Fruit fly (Drosophila melanogaster) whole organism, embryonic: Measurements from ENCODE around the gene CG15537.
A peak's percentile ranks its signal among the peaks of the same experiment; 100 is the strongest.

Experiments
- Atf6 ChIP-seq: fragments of 200-800 bp; sonication (Bioruptor generic); IDR thresholded peaks from 2 replicates; pipeline ENCODE4 v1.3.6; 2022; ENCODE audit warnings: missing biosample characterization, missing genetic modification characterization
- B-H2 ChIP-seq: fragments of 200-800 bp; sonication (Bioruptor generic); optimal IDR thresholded peaks from 2 replicates; lab custom pipeline; 2018; ENCODE audit warnings: missing biosample characterization, mild to moderate bottlenecking, missing genetic modification characterization
- CG10274 ChIP-seq: fragments of 200-800 bp; sonication (Bioruptor generic); optimal IDR thresholded peaks from 3 replicates; lab custom pipeline; 2017; ENCODE audit warnings: missing biosample characterization, mild to moderate bottlenecking, missing genetic modification characterization
- CG10431 ChIP-seq: fragments of 200-800 bp; sonication (Bioruptor generic); optimal IDR thresholded peaks from 3 replicates; lab custom pipeline; 2018; ENCODE audit warnings: missing biosample characterization, mild to moderate bottlenecking, missing genetic modification characterization
- CG10654 ChIP-seq: fragments of 200-800 bp; sonication (Bioruptor generic); optimal IDR thresholded peaks from 2 replicates; lab custom pipeline; 2016; ENCODE audit warnings: missing biosample characterization, missing genetic modification characterization
- CG11085 ChIP-seq: fragments of 200-800 bp; sonication (Bioruptor generic); IDR thresholded peaks from 2 replicates; pipeline ENCODE4 v1.3.6; 2022; ENCODE audit warnings: missing biosample characterization, missing genetic modification characterization
- CG11456 ChIP-seq: fragments of 200-800 bp; sonication (Bioruptor generic); IDR thresholded peaks from 3 replicates; pipeline ENCODE4 v1.3.6; 2022; ENCODE audit warnings: missing biosample characterization, missing genetic modification characterization
- CG12769 ChIP-seq: fragments of 200-800 bp; sonication (Bioruptor generic); optimal IDR thresholded peaks from 2 replicates; lab custom pipeline; 2019; ENCODE audit warnings: missing biosample characterization, mild to moderate bottlenecking, missing genetic modification characterization, moderate library complexity
- CG13424 ChIP-seq: fragments of 200-800 bp; sonication (Bioruptor generic); optimal IDR thresholded peaks from 2 replicates; lab custom pipeline; 2019; ENCODE audit warnings: missing biosample characterization, mild to moderate bottlenecking, missing genetic modification characterization, moderate library complexity
- CG18476 ChIP-seq: fragments of 200-800 bp; sonication (Bioruptor generic); optimal IDR thresholded peaks from 2 replicates; lab custom pipeline; 2016; ENCODE audit warnings: missing biosample characterization, mild to moderate bottlenecking, missing genetic modification characterization
- CG2120 ChIP-seq: fragments of 200-800 bp; sonication (Bioruptor generic); optimal IDR thresholded peaks from 3 replicates; lab custom pipeline; 2016; ENCODE audit warnings: missing biosample characterization, missing genetic modification characterization
- CG3065 ChIP-seq: fragments of 200-800 bp; sonication (Bioruptor generic); optimal IDR thresholded peaks from 2 replicates; lab custom pipeline; 2016; ENCODE audit warnings: missing biosample characterization, missing genetic modification characterization
- CG4820 ChIP-seq: fragments of 200-800 bp; sonication (Bioruptor generic); optimal IDR thresholded peaks from 3 replicates; lab custom pipeline; 2016; ENCODE audit warnings: missing biosample characterization, missing genetic modification characterization
- CG5180 ChIP-seq: fragments of 200-800 bp; sonication (Bioruptor generic); optimal IDR thresholded peaks from 3 replicates; lab custom pipeline; 2017; ENCODE audit warnings: missing biosample characterization, missing genetic modification characterization, mild to moderate bottlenecking, moderate library complexity, missing genetic modification reagents
- CG7372 ChIP-seq: fragments of 200-800 bp; sonication (Bioruptor generic); IDR thresholded peaks from 2 replicates; pipeline ENCODE4 v1.3.6; 2022; ENCODE audit warnings: missing biosample characterization, missing genetic modification characterization
- CG7745 ChIP-seq: fragments of 200-800 bp; sonication (Bioruptor generic); optimal IDR thresholded peaks from 2 replicates; lab custom pipeline; 2018; ENCODE audit warnings: missing biosample characterization, mild to moderate bottlenecking, missing genetic modification characterization, moderate library complexity
- CG7928 ChIP-seq: fragments of 200-800 bp; sonication (Bioruptor generic); optimal IDR thresholded peaks from 2 replicates; lab custom pipeline; 2017; ENCODE audit warnings: missing biosample characterization, mild to moderate bottlenecking, missing genetic modification characterization
- CG8924 ChIP-seq: fragments of 200-800 bp; optimal IDR thresholded peaks from 3 replicates; lab custom pipeline; 2019; ENCODE audit warnings: missing biosample characterization, mild to moderate bottlenecking, missing genetic modification characterization, moderate library complexity
- CG9727 ChIP-seq: fragments of 200-800 bp; sonication (Bioruptor generic); optimal IDR thresholded peaks from 3 replicates; lab custom pipeline; 2017; ENCODE audit warnings: missing biosample characterization, mild to moderate bottlenecking, missing genetic modification characterization
- CoRest ChIP-seq: fragments of 200-800 bp; sonication (Bioruptor generic); optimal IDR thresholded peaks from 3 replicates; lab custom pipeline; 2018; ENCODE audit warnings: missing biosample characterization, mild to moderate bottlenecking, missing genetic modification characterization, moderate library complexity
- Ets97D ChIP-seq: fragments of 200-800 bp; sonication (Bioruptor generic); optimal IDR thresholded peaks from 3 replicates; lab custom pipeline; 2016; ENCODE audit warnings: missing biosample characterization, missing genetic modification characterization
- Fer3 ChIP-seq: fragments of 200-800 bp; sonication (Bioruptor generic); optimal IDR thresholded peaks from 2 replicates; lab custom pipeline; 2018; ENCODE audit warnings: missing biosample characterization, mild to moderate bottlenecking, missing genetic modification characterization, moderate library complexity
- HHEX ChIP-seq: fragments of 200-800 bp; sonication (Bioruptor generic); optimal IDR thresholded peaks from 3 replicates; lab custom pipeline; 2017; ENCODE audit warnings: missing biosample characterization, mild to moderate bottlenecking, missing genetic modification characterization, missing genetic modification reagents
- Hsf ChIP-seq: fragments of 200-800 bp; sonication (Bioruptor generic); optimal IDR thresholded peaks from 3 replicates; lab custom pipeline; 2016; ENCODE audit warnings: missing biosample characterization, missing genetic modification characterization
- Lhr ChIP-seq: fragments of 200-800 bp; sonication (Bioruptor generic); optimal IDR thresholded peaks from 3 replicates; lab custom pipeline; 2017; ENCODE audit warnings: mild to moderate bottlenecking, missing biosample characterization, missing genetic modification reagents, missing genetic modification characterization
- Pdp1 ChIP-seq, 2 experiments: fragments of 200-800 bp; sonication (Bioruptor generic); optimal IDR thresholded peaks; 3 replicates each; lab custom pipeline; 2016; ENCODE audit warnings: missing biosample characterization in 2 of 2, missing genetic modification characterization in 2 of 2, mild to moderate bottlenecking in 1 of 2, moderate library complexity in 1 of 2
- Poxn ChIP-seq: fragments of 200-800 bp; sonication (Bioruptor generic); IDR thresholded peaks from 2 replicates; pipeline ENCODE4 v1.3.6; 2022; ENCODE audit warnings: missing biosample characterization, missing genetic modification characterization
- Rx ChIP-seq: fragments of 200-800 bp; sonication (Bioruptor generic); IDR thresholded peaks from 2 replicates; pipeline ENCODE4 v1.3.6; 2022; ENCODE audit warnings: missing biosample characterization, missing genetic modification characterization
- Sry-δ ChIP-seq: fragments of 200-800 bp; sonication (Bioruptor generic); optimal IDR thresholded peaks from 2 replicates; lab custom pipeline; 2016; ENCODE audit warnings: missing biosample characterization, missing genetic modification characterization
- Trl ChIP-seq, 3 experiments: fragments of >200 bp in 2 of 3; fragments of 200-800 bp in 1 of 3; sonication (Bioruptor generic) in 1 of 3; optimal IDR thresholded peaks; 2 replicates in 1 of 3; 3 replicates in 2 of 3; lab custom pipeline; 2016 to 2017; ENCODE audit warnings: missing biosample characterization in 1 of 3, missing genetic modification characterization in 1 of 3
- ap ChIP-seq: fragments of 200-800 bp; sonication (Bioruptor generic); IDR thresholded peaks from 2 replicates; pipeline ENCODE4 v1.3.6; 2022; ENCODE audit warnings: missing biosample characterization, missing genetic modification characterization
- chn ChIP-seq: fragments of 200-800 bp; sonication (Bioruptor generic); optimal IDR thresholded peaks from 2 replicates; lab custom pipeline; 2016; ENCODE audit warnings: missing biosample characterization, missing genetic modification characterization
- crc ChIP-seq: fragments of 200-800 bp; sonication (Bioruptor generic); optimal IDR thresholded peaks from 2 replicates; lab custom pipeline; 2016; ENCODE audit warnings: missing biosample characterization, missing genetic modification characterization
- crol ChIP-seq: fragments of 200-800 bp; sonication (Bioruptor generic); IDR thresholded peaks from 2 replicates; pipeline ENCODE4 v1.3.6; 2022; ENCODE audit warnings: missing biosample characterization, missing genetic modification characterization
- dan ChIP-seq: fragments of 200-800 bp; sonication (Bioruptor generic); IDR thresholded peaks from 2 replicates; pipeline ENCODE4 v1.3.6; 2022; ENCODE audit warnings: missing biosample characterization, missing genetic modification characterization
- dysf ChIP-seq: fragments of 200-800 bp; sonication (Bioruptor generic); IDR thresholded peaks from 3 replicates; pipeline ENCODE4 v1.3.6; 2022; ENCODE audit warnings: missing biosample characterization, missing genetic modification characterization
- ewg ChIP-seq: fragments of 200-800 bp; sonication (Bioruptor generic); optimal IDR thresholded peaks from 3 replicates; lab custom pipeline; 2017; ENCODE audit warnings: mild to moderate bottlenecking, missing biosample characterization, missing genetic modification reagents, missing genetic modification characterization
- exex ChIP-seq: fragments of 200-800 bp; sonication (Bioruptor generic); optimal IDR thresholded peaks from 4 replicates; lab custom pipeline; 2018; ENCODE audit warnings: missing biosample characterization, mild to moderate bottlenecking, missing genetic modification characterization, moderate library complexity
- fru ChIP-seq: fragments of >200 bp; optimal IDR thresholded peaks from 2 replicates; lab custom pipeline; 2017
- gfzf ChIP-seq: fragments of 200-800 bp; sonication (Bioruptor generic); optimal IDR thresholded peaks from 2 replicates; lab custom pipeline; 2016; ENCODE audit warnings: missing biosample characterization, mild to moderate bottlenecking, missing genetic modification characterization, moderate library complexity
- gsb ChIP-seq: fragments of 200-800 bp; sonication (Bioruptor generic); IDR thresholded peaks from 2 replicates; pipeline ENCODE4 v1.3.6; 2022; ENCODE audit warnings: missing biosample characterization, missing genetic modification characterization
- her ChIP-seq: fragments of 200-800 bp; sonication (Bioruptor generic); optimal IDR thresholded peaks from 2 replicates; lab custom pipeline; 2016; ENCODE audit warnings: missing biosample characterization, missing genetic modification characterization
- lbe ChIP-seq: fragments of 200-800 bp; sonication (Bioruptor generic); optimal IDR thresholded peaks from 2 replicates; lab custom pipeline; 2016; ENCODE audit warnings: missing biosample characterization, mild to moderate bottlenecking, missing genetic modification characterization
- luna ChIP-seq: fragments of 200-800 bp; sonication (Bioruptor generic); optimal IDR thresholded peaks from 2 replicates; lab custom pipeline; 2016; ENCODE audit warnings: missing biosample characterization, missing genetic modification characterization
- nerfin-2 ChIP-seq: fragments of 200-800 bp; sonication (Bioruptor generic); IDR thresholded peaks from 2 replicates; pipeline ENCODE4 v1.3.6; 2022; ENCODE audit warnings: missing biosample characterization, missing genetic modification characterization; ENCODE audit not compliant: partially characterized antibody
- nom ChIP-seq: fragments of 200-800 bp; sonication (Bioruptor generic); optimal IDR thresholded peaks from 2 replicates; lab custom pipeline; 2017; ENCODE audit warnings: missing biosample characterization, missing genetic modification characterization, mild to moderate bottlenecking, moderate library complexity, missing genetic modification reagents
- prd ChIP-seq, 3 experiments: fragments of >200 bp in 2 of 3; fragments of 200-800 bp in 1 of 3; sonication (Bioruptor generic) in 1 of 3; optimal IDR thresholded peaks in 2 of 3; IDR thresholded peaks in 1 of 3; 2 replicates in 2 of 3; 3 replicates in 1 of 3; pipeline versions ENCODE4 v1.3.6 to Lab custom; 2017 to 2022; ENCODE audit warnings: missing biosample characterization in 1 of 3, missing genetic modification characterization in 1 of 3
- ro ChIP-seq: fragments of 200-800 bp; sonication (Bioruptor generic); IDR thresholded peaks from 2 replicates; pipeline ENCODE4 v1.3.6; 2022; ENCODE audit warnings: missing biosample characterization, missing genetic modification characterization
- sisA ChIP-seq: fragments of 200-800 bp; sonication (Bioruptor generic); IDR thresholded peaks from 2 replicates; pipeline ENCODE4 v1.3.6; 2022; ENCODE audit warnings: missing biosample characterization, missing genetic modification characterization
- wdn ChIP-seq: fragments of 200-800 bp; sonication (Bioruptor generic); IDR thresholded peaks from 2 replicates; pipeline ENCODE4 v1.3.6; 2022; ENCODE audit warnings: missing biosample characterization, missing genetic modification characterization
- wek ChIP-seq: fragments of 200-800 bp; sonication (Bioruptor generic); optimal IDR thresholded peaks from 3 replicates; lab custom pipeline; 2018; ENCODE audit warnings: missing biosample characterization, mild to moderate bottlenecking, missing genetic modification characterization, moderate library complexity
- z ChIP-seq: fragments of 200-800 bp; sonication (Bioruptor generic); IDR thresholded peaks from 3 replicates; pipeline ENCODE4 v1.3.6; 2022; ENCODE audit warnings: missing biosample characterization, missing genetic modification characterization

Gene CG15537

dm6 chr3R:30454442-30454841 lies 11.0 kb upstream of the CG15537 start (continued):
- TF ChIP-seq CG10431 (GFP tag; lab: Kevin White, UChicago) (no peak), z (no peak), lbe (peak; percentile 84), CG11085 (GFP tag; lab: Robert Waterston, UW) (no peak), sisA (no peak), Atf6 (GFP tag; lab: Robert Waterston, UW) (no peak), Rx (GFP tag; lab: Robert Waterston, UW) (no peak), CG8924 (no peak), CG7372 (peak; percentile 67), Pdp1 (GFP tag; optimal IDR thresholded peaks at IDR 0.05; lab: Kevin White, UChicago) (peak in 1 of 2 experiments; percentile 1), luna (GFP tag; lab: Kevin White, UChicago) (no peak), gsb (GFP tag; lab: Robert Waterston, UW) (no peak), Fer3 (tag; lab: Kevin White, UChicago) (no peak), Ets97D (GFP tag; lab: Kevin White, UChicago) (no peak), CG7745 (tag; lab: Kevin White, UChicago) (no peak), CG5180 (GFP tag; lab: Kevin White, UChicago) (no peak), chn (no peak), exex (tag; lab: Kevin White, UChicago) (no peak), dan (no peak), ewg (GFP tag; lab: Kevin White, UChicago) (no peak), gfzf (no peak), CG7928 (GFP tag; lab: Kevin White, UChicago) (no peak), HHEX (no peak), B-H2 (GFP tag; lab: Kevin White, UChicago) (no peak), Poxn (GFP tag; lab: Robert Waterston, UW) (no peak), nom (GFP tag; lab: Kevin White, UChicago) (no peak), Sry-δ (GFP tag; lab: Kevin White, UChicago) (no peak), fru (no peak), CG2120 (GFP tag; lab: Kevin White, UChicago) (no peak), Hsf (GFP tag; lab: Kevin White, UChicago) (no peak), CG9727 (GFP tag; lab: Kevin White, UChicago) (no peak), CG13424 (tag; lab: Kevin White, UChicago) (no peak), CG10654 (no peak), dysf (GFP tag; lab: Robert Waterston, UW) (no peak), CG10274 (no peak), crol (GFP tag; lab: Robert Waterston, UW) (no peak), prd (optimal IDR thresholded peaks at IDR 0.05; lab: Kevin White, UChicago) (no peak), prd (GFP tag; IDR thresholded peaks at IDR 0.05; lab: Robert Waterston, UW) (no peak), crc (no peak), wek (no peak), Trl (optimal IDR thresholded peaks at IDR 0.05; lab: Kevin White, UChicago) (peak; percentile 26 to 56), Trl (GFP tag; optimal IDR thresholded peaks at IDR 0.05; lab: Kevin White, UChicago) (no peak), CG11456 (no peak), CG12769 (tag; lab: Kevin White, UChicago) (peak; percentile 39), ap (no peak), CG4820 (no peak), nerfin-2 (no peak), her (GFP tag; lab: Kevin White, UChicago) (no peak), Lhr (GFP tag; lab: Kevin White, UChicago) (no peak), CG3065 (no peak), CoRest (tag; lab: Kevin White, UChicago) (no peak), wdn (no peak), ro (no peak), CG18476 (no peak)
